Worm (Caenorhabditis elegans): ENCODE measurements around the gene T14E8.2.

Gene T14E8.2

DNA sequence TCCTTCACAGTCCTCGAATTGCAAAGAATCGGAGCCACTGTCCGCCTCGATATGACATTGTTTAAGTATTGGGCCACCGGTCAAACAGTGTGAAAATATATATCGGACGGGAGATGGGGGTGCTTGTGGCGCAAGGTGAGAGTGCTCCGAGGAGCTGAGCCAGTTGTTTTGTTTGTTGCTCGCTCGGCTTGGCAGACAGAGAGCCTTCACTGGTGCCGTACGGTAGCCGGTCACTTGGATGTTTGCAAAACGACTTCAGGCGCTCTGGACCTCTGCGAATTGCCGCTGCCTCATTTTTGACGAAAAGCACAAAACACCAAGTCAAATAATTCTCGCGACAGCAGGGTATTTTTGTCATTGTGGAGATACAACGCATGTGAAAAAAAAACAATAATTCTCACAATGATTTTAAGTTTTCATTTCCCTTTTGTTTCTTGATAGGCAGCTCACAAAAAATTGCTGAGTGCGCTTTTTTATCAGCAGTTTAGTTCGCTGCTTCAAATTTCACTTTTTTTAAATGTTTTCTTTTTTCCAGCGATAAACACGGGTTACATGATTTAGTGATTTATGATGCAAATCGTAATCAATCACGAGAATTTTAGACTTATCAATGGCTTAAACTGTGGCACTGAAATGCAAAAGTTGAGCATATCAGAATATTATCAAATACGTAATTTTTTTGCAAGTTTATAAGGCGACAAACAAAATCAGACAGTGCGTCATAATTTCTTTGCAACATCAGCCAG, 25.6 kb upstream of the T14E8.2 start:
- no peak for TF ChIP-seq sdz-38 (tag; optimal IDR thresholded peaks at IDR 0.05)
- no peak for TF ChIP-seq hmg-1.2 (GFP tag; IDR thresholded peaks at IDR 0.05)
- no peak for TF ChIP-seq ZK185.1 (tag; optimal IDR thresholded peaks at IDR 0.05; ENCODE audit: poor library complexity, severe bottlenecking)
- no peak for TF ChIP-seq B0019.2 (GFP tag; conservative IDR thresholded peaks at IDR 0.05)
- TF ChIP-seq tbp1 (GFP tag; optimal IDR thresholded peaks at IDR 0.05) = no peak
- TF ChIP-seq Y67H2A.10 (GFP tag; conservative IDR thresholded peaks at IDR 0.05) = no peak
- TF ChIP-seq madf-10 (tag; optimal IDR thresholded peaks at IDR 0.05) = no peak
- TF ChIP-seq zfh-2 (GFP tag; conservative IDR thresholded peaks at IDR 0.05) = peak; percentile 74
- TF ChIP-seq rpc-1 (optimal IDR thresholded peaks at IDR 0.05) = no peak
- TF ChIP-seq rpc-1 (tag; optimal IDR thresholded peaks at IDR 0.05) = no peak
- no peak for TF ChIP-seq ets-4 (GFP tag; optimal IDR thresholded peaks at IDR 0.05)
- peak; percentile 81 for TF ChIP-seq nhr-80 (tag; optimal IDR thresholded peaks at IDR 0.05)
- no peak for TF ChIP-seq Y56A3A.18 (GFP tag; IDR thresholded peaks at IDR 0.05)
- no peak for TF ChIP-seq ceh-100 (GFP tag; IDR thresholded peaks at IDR 0.05)
- TF ChIP-seq ztf-22 (GFP tag; optimal IDR thresholded peaks at IDR 0.05) = no peak
- TF ChIP-seq repo-1 (tag; optimal IDR thresholded peaks at IDR 0.05) = no peak
- TF ChIP-seq Y95B8A.8 (GFP tag; IDR thresholded peaks at IDR 0.05) = no peak
- TF ChIP-seq egrh-3 (GFP tag; IDR thresholded peaks at IDR 0.05) = no peak
- no peak for TF ChIP-seq dpff-1 (tag; optimal IDR thresholded peaks at IDR 0.05)
- TF ChIP-seq cebp-1 (GFP tag; IDR thresholded peaks at IDR 0.05) = no peak
- TF ChIP-seq cebp-1 (tag; optimal IDR thresholded peaks at IDR 0.05) = peak; percentile 32
- peak in 1 of 2 experiments; percentile 46 for TF ChIP-seq let-607 (tag; optimal IDR thresholded peaks at IDR 0.05)
- TF ChIP-seq somi-1 (GFP tag; optimal IDR thresholded peaks at IDR 0.05) = no peak
- TF ChIP-seq hlh-12 (tag; optimal IDR thresholded peaks at IDR 0.05) = no peak
- no peak for TF ChIP-seq nfyb-1 (GFP tag; IDR thresholded peaks at IDR 0.05)
- no peak for TF ChIP-seq F37B4.10 (GFP tag; IDR thresholded peaks at IDR 0.05)
- no peak for TF ChIP-seq pbrm-1 (GFP tag; IDR thresholded peaks at IDR 0.05)
- no peak for TF ChIP-seq T26A5.8 (tag; optimal IDR thresholded peaks at IDR 0.05)
- no peak for TF ChIP-seq madf-6 (GFP tag; IDR thresholded peaks at IDR 0.05)
- TF ChIP-seq madf-3 (GFP tag; IDR thresholded peaks at IDR 0.05) = no peak
- TF ChIP-seq nhr-27 (tag; optimal IDR thresholded peaks at IDR 0.05) = no peak
- no peak for TF ChIP-seq egl-44 (GFP tag; IDR thresholded peaks at IDR 0.05)
- no peak for TF ChIP-seq Y53F4B.3 (GFP tag; IDR thresholded peaks at IDR 0.05)
- no peak for TF ChIP-seq ztf-3 (GFP tag; optimal IDR thresholded peaks at IDR 0.05)

DNA sequence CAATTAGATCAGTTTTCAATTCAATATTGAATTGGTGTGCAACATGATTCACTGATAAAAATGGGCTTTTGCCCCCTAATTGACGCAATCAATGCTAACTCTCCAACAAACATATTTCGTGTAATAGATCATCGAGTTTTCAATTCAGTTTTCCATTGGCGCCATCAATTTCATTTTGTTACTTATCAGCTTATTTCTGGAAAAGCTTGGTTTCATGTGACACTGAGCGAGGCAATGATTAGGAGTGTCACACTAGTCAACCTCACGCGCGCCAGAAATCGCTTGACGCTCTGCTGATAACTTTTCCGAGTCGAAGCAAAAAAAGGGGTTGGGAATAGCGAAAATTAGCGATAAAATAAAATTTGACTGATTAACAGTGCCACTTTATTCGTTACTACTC, 24.3 kb upstream of the T14E8.2 start, which contains the start of gene ets-4:
Gene ets-4, plus strand, starts transcription at position 347 of the 400 bp plus-strand sequence.
- TF ChIP-seq atf-7 (tag; optimal IDR thresholded peaks at IDR 0.05) (no peak), ztf-18 (tag; optimal IDR thresholded peaks at IDR 0.05) (no peak), B0336.3 (GFP tag; IDR thresholded peaks at IDR 0.05) (0 out of 2 replicates have a peak, but pooled peaks have one; percentile 32), cebp-1 (GFP tag; IDR thresholded peaks at IDR 0.05) (peak; percentile 18; the same call in 1 of the 2 replicates), cebp-1 (tag; optimal IDR thresholded peaks at IDR 0.05) (peak; percentile 62), attf-5 (GFP tag; optimal IDR thresholded peaks at IDR 0.05) (no peak), gei-17 (GFP tag; optimal IDR thresholded peaks at IDR 0.05) (no peak), snpc-4 (GFP tag; optimal IDR thresholded peaks at IDR 0.05) (no peak), snpc-4 (tag; optimal IDR thresholded peaks at IDR 0.05) (peak in 1 of 4 experiments; percentile 13), attf-6 (GFP tag; IDR thresholded peaks at IDR 0.05) (no peak), ets-4 (GFP tag; optimal IDR thresholded peaks at IDR 0.05) (peak; percentile 97), F57A8.1 (GFP tag; optimal IDR thresholded peaks at IDR 0.05) (no peak), F10E7.11 (tag; optimal IDR thresholded peaks at IDR 0.05) (no peak), chd-7 (tag; optimal IDR thresholded peaks at IDR 0.05) (no peak), lsy-27 (tag; optimal IDR thresholded peaks at IDR 0.05; ENCODE audit: borderline replicate concordance, insufficient read depth) (no peak), F37B4.10 (GFP tag; IDR thresholded peaks at IDR 0.05) (0 out of 2 replicates have a peak, but pooled peaks have one; percentile 18), egl-44 (GFP tag; IDR thresholded peaks at IDR 0.05) (0 out of 2 replicates have a peak, but pooled peaks have one; percentile 34), tlf-1 (GFP tag; optimal IDR thresholded peaks at IDR 0.05) (peak; percentile 47), sptf-2 (GFP tag; optimal IDR thresholded peaks at IDR 0.05) (no peak), B0019.2 (GFP tag; conservative IDR thresholded peaks at IDR 0.05) (no peak), F33H1.4 (GFP tag; IDR thresholded peaks at IDR 0.05) (no peak)

All from whole organism, young adult.